Fruit fly (Drosophila melanogaster) whole organism, embryonic: ENCODE results near the gene CG43800.

ENCODE experiments used
- ATbp ChIP-seq: fragments of 200-800 bp; sonication (Bioruptor generic); optimal IDR thresholded peaks from 2 replicates; lab custom pipeline; 2017; ENCODE audit warnings: missing biosample characterization, mild to moderate bottlenecking, missing genetic modification characterization, missing genetic modification reagents
- Aef1 ChIP-seq: fragments of 200-800 bp; sonication (Bioruptor generic); IDR thresholded peaks from 3 replicates; pipeline ENCODE4 v1.3.6; 2022; ENCODE audit warnings: missing biosample characterization, missing genetic modification characterization
- CG10147 ChIP-seq: fragments of 200-800 bp; sonication (Bioruptor generic); optimal IDR thresholded peaks from 2 replicates; lab custom pipeline; 2019; ENCODE audit warnings: missing biosample characterization, mild to moderate bottlenecking, missing genetic modification characterization, moderate library complexity
- CG11085 ChIP-seq: fragments of 200-800 bp; sonication (Bioruptor generic); IDR thresholded peaks from 2 replicates; pipeline ENCODE4 v1.3.6; 2022; ENCODE audit warnings: missing biosample characterization, missing genetic modification characterization
- CG11247 ChIP-seq: fragments of 200-800 bp; sonication (Bioruptor generic); IDR thresholded peaks from 2 replicates; pipeline ENCODE4 v1.3.6; 2022; ENCODE audit warnings: missing biosample characterization, missing genetic modification characterization
- CG11398 ChIP-seq: fragments of 200-800 bp; sonication (Bioruptor generic); optimal IDR thresholded peaks from 2 replicates; lab custom pipeline; 2016; ENCODE audit warnings: missing biosample characterization, missing genetic modification characterization
- CG12236 ChIP-seq: fragments of 200-800 bp; sonication (Bioruptor generic); optimal IDR thresholded peaks from 2 replicates; lab custom pipeline; 2016; ENCODE audit warnings: missing biosample characterization, missing genetic modification characterization
- CG14050 ChIP-seq: fragments of 200-800 bp; sonication (Bioruptor generic); IDR thresholded peaks from 3 replicates; pipeline ENCODE4 v1.3.6; 2022; ENCODE audit warnings: missing biosample characterization, missing genetic modification characterization
- CG14710 ChIP-seq: fragments of 200-800 bp; sonication (Bioruptor generic); optimal IDR thresholded peaks from 3 replicates; lab custom pipeline; 2019; ENCODE audit warnings: missing biosample characterization, mild to moderate bottlenecking, missing genetic modification characterization, moderate library complexity
- CG14965 ChIP-seq: fragments of 200-800 bp; sonication (Bioruptor generic); optimal IDR thresholded peaks from 2 replicates; lab custom pipeline; 2016; ENCODE audit warnings: missing biosample characterization, missing genetic modification characterization, borderline replicate concordance
- CG1647 ChIP-seq: fragments of 200-800 bp; sonication (Bioruptor generic); optimal IDR thresholded peaks from 3 replicates; lab custom pipeline; 2016; ENCODE audit warnings: missing biosample characterization, missing genetic modification characterization
- CG1792 ChIP-seq: fragments of 200-800 bp; sonication (Bioruptor generic); optimal IDR thresholded peaks from 2 replicates; lab custom pipeline; 2016; ENCODE audit warnings: missing biosample characterization, missing genetic modification characterization
- CG18599 ChIP-seq: fragments of 200-800 bp; sonication (Bioruptor generic); optimal IDR thresholded peaks from 3 replicates; lab custom pipeline; 2017; ENCODE audit warnings: missing biosample characterization, missing genetic modification characterization, mild to moderate bottlenecking, moderate library complexity, missing genetic modification reagents
- CG34224 ChIP-seq: fragments of 200-800 bp; sonication (Bioruptor generic); IDR thresholded peaks from 3 replicates; pipeline ENCODE4 v1.3.6; 2022; ENCODE audit warnings: missing biosample characterization, missing genetic modification characterization; ENCODE audit not compliant: partially characterized antibody
- CG5180 ChIP-seq: fragments of 200-800 bp; sonication (Bioruptor generic); optimal IDR thresholded peaks from 3 replicates; lab custom pipeline; 2017; ENCODE audit warnings: missing biosample characterization, missing genetic modification characterization, mild to moderate bottlenecking, moderate library complexity, missing genetic modification reagents
- CG6683 ChIP-seq: fragments of 200-800 bp; sonication (Bioruptor generic); optimal IDR thresholded peaks from 2 replicates; lab custom pipeline; 2017; ENCODE audit warnings: missing biosample characterization, mild to moderate bottlenecking, missing genetic modification characterization, missing genetic modification reagents
- CG6765 ChIP-seq: fragments of 200-800 bp; sonication (Bioruptor generic); optimal IDR thresholded peaks from 3 replicates; lab custom pipeline; 2017; ENCODE audit warnings: missing biosample characterization, mild to moderate bottlenecking, missing genetic modification characterization
- CG8089 ChIP-seq: fragments of 200-800 bp; sonication (Bioruptor generic); optimal IDR thresholded peaks from 3 replicates; lab custom pipeline; 2016; ENCODE audit warnings: missing biosample characterization, missing genetic modification characterization
- CG8290 ChIP-seq, 3 experiments: fragments of 200-800 bp; sonication (Bioruptor generic); optimal IDR thresholded peaks; 2 replicates each; lab custom pipeline; 2016 to 2019; ENCODE audit warnings: missing biosample characterization in 3 of 3, missing genetic modification characterization in 3 of 3, mild to moderate bottlenecking in 2 of 3, moderate library complexity in 1 of 3
- CG9437 ChIP-seq: fragments of 200-800 bp; sonication (Bioruptor generic); optimal IDR thresholded peaks from 2 replicates; lab custom pipeline; 2018; ENCODE audit warnings: missing biosample characterization, mild to moderate bottlenecking, missing genetic modification characterization
- CG9609 ChIP-seq: fragments of 200-800 bp; sonication (Bioruptor generic); optimal IDR thresholded peaks from 3 replicates; lab custom pipeline; 2016; ENCODE audit warnings: missing biosample characterization, missing genetic modification characterization
- CTCF ChIP-seq: fragments of 200-800 bp; sonication (Bioruptor generic); optimal IDR thresholded peaks from 2 replicates; lab custom pipeline; 2017; ENCODE audit warnings: missing biosample characterization, mild to moderate bottlenecking, missing genetic modification characterization, moderate library complexity
- D ChIP-seq, 2 experiments: fragments of 200-800 bp in 1 of 2; fragments of >200 bp in 1 of 2; sonication (Bioruptor generic) in 1 of 2; optimal IDR thresholded peaks; 2 replicates in 1 of 2; 3 replicates in 1 of 2; lab custom pipeline; 2017; ENCODE audit warnings: mild to moderate bottlenecking in 1 of 2, missing biosample characterization in 1 of 2, missing genetic modification characterization in 1 of 2, missing genetic modification reagents in 1 of 2
- Deaf1 ChIP-seq: fragments of 200-800 bp; optimal IDR thresholded peaks from 3 replicates; lab custom pipeline; 2019; ENCODE audit warnings: missing biosample characterization, mild to moderate bottlenecking, missing genetic modification characterization, moderate library complexity
- Dfd ChIP-seq, 2 experiments: fragments of >200 bp; optimal IDR thresholded peaks; 2 replicates each; lab custom pipeline; 2017; ENCODE audit warnings: missing biosample characterization in 2 of 2, missing genetic modification characterization in 2 of 2
- MBD-R2 ChIP-seq: fragments of 200-800 bp; sonication (Bioruptor generic); IDR thresholded peaks from 2 replicates; pipeline ENCODE4 v1.3.6; 2022; ENCODE audit warnings: missing biosample characterization, missing genetic modification characterization
- Max ChIP-seq: fragments of 200-800 bp; sonication (Bioruptor generic); optimal IDR thresholded peaks from 2 replicates; lab custom pipeline; 2016; ENCODE audit warnings: missing biosample characterization, mild to moderate bottlenecking, missing genetic modification characterization
- Meics ChIP-seq: fragments of 200-800 bp; sonication (Bioruptor generic); optimal IDR thresholded peaks from 2 replicates; lab custom pipeline; 2017; ENCODE audit warnings: missing biosample characterization, mild to moderate bottlenecking, missing genetic modification characterization
- Side ChIP-seq: fragments of 200-800 bp; sonication (Bioruptor generic); optimal IDR thresholded peaks from 2 replicates; lab custom pipeline; 2016; ENCODE audit warnings: missing biosample characterization, missing genetic modification characterization
- aop ChIP-seq: fragments of 200-800 bp; sonication (Bioruptor generic); IDR thresholded peaks from 2 replicates; pipeline ENCODE4 v1.3.6; 2022; ENCODE audit warnings: missing biosample characterization, missing genetic modification characterization
- az2 ChIP-seq: fragments of 200-800 bp; sonication (Bioruptor generic); optimal IDR thresholded peaks from 3 replicates; lab custom pipeline; 2016; ENCODE audit warnings: missing biosample characterization, missing genetic modification characterization
- bowl ChIP-seq: fragments of 200-800 bp; sonication (Bioruptor generic); IDR thresholded peaks from 2 replicates; pipeline ENCODE4 v1.3.6; 2022; ENCODE audit warnings: missing biosample characterization, missing genetic modification characterization
- cato ChIP-seq: fragments of 200-800 bp; sonication (Bioruptor generic); optimal IDR thresholded peaks from 2 replicates; lab custom pipeline; 2016; ENCODE audit warnings: missing biosample characterization, missing genetic modification characterization, borderline replicate concordance
- chn ChIP-seq: fragments of 200-800 bp; sonication (Bioruptor generic); optimal IDR thresholded peaks from 2 replicates; lab custom pipeline; 2016; ENCODE audit warnings: missing biosample characterization, missing genetic modification characterization
- ci ChIP-seq: fragments of 200-800 bp; sonication (Bioruptor generic); IDR thresholded peaks from 3 replicates; pipeline ENCODE4 v1.3.6; 2022; ENCODE audit warnings: missing biosample characterization, missing genetic modification characterization
- emc ChIP-seq: fragments of 200-800 bp; sonication (Bioruptor generic); optimal IDR thresholded peaks from 2 replicates; lab custom pipeline; 2016; ENCODE audit warnings: missing biosample characterization, missing genetic modification characterization
- fd64A ChIP-seq: fragments of 200-800 bp; sonication (Bioruptor generic); optimal IDR thresholded peaks from 3 replicates; lab custom pipeline; 2018; ENCODE audit warnings: missing biosample characterization, mild to moderate bottlenecking, missing genetic modification characterization
- fru ChIP-seq: fragments of >200 bp; optimal IDR thresholded peaks from 2 replicates; lab custom pipeline; 2017
- gsb ChIP-seq: fragments of 200-800 bp; sonication (Bioruptor generic); IDR thresholded peaks from 2 replicates; pipeline ENCODE4 v1.3.6; 2022; ENCODE audit warnings: missing biosample characterization, missing genetic modification characterization
- hkb ChIP-seq, 2 experiments: fragments of 200-800 bp in 1 of 2; fragments of >200 bp in 1 of 2; sonication (Bioruptor generic) in 1 of 2; IDR thresholded peaks in 1 of 2; optimal IDR thresholded peaks in 1 of 2; 2 replicates each; pipeline versions ENCODE4 v1.3.6 to Lab custom; 2017 to 2022; ENCODE audit warnings: missing biosample characterization in 1 of 2, missing genetic modification characterization in 1 of 2
- phol ChIP-seq: fragments of 200-800 bp; sonication (Bioruptor generic); optimal IDR thresholded peaks from 3 replicates; lab custom pipeline; 2018; ENCODE audit warnings: missing biosample characterization, mild to moderate bottlenecking, missing genetic modification characterization, moderate library complexity
- pum ChIP-seq: fragments of 200-800 bp; sonication (Bioruptor generic); optimal IDR thresholded peaks from 2 replicates; lab custom pipeline; 2016; ENCODE audit warnings: missing biosample characterization, missing genetic modification characterization
- pzg ChIP-seq: fragments of 200-800 bp; sonication (Bioruptor generic); optimal IDR thresholded peaks from 3 replicates; lab custom pipeline; 2018; ENCODE audit warnings: missing biosample characterization, mild to moderate bottlenecking, missing genetic modification characterization, moderate library complexity
- sc ChIP-seq, 3 experiments: fragments of >200 bp in 2 of 3; fragments of 200-800 bp in 1 of 3; sonication (Bioruptor generic) in 1 of 3; optimal IDR thresholded peaks; 2 replicates in 2 of 3; 3 replicates in 1 of 3; lab custom pipeline; 2017; ENCODE audit warnings: mild to moderate bottlenecking in 1 of 3, missing biosample characterization in 1 of 3, missing genetic modification characterization in 1 of 3, missing genetic modification reagents in 1 of 3
- sens ChIP-seq: fragments of 200-800 bp; sonication (Bioruptor generic); peaks from one replicate; lab custom pipeline; 2016; ENCODE audit warnings: missing biosample characterization, missing genetic modification characterization
- tx ChIP-seq: fragments of 200-800 bp; sonication (Bioruptor generic); optimal IDR thresholded peaks from 2 replicates; lab custom pipeline; 2016; ENCODE audit warnings: missing biosample characterization, missing genetic modification characterization
- zen2 ChIP-seq: fragments of 200-800 bp; sonication (Bioruptor generic); IDR thresholded peaks from 3 replicates; pipeline ENCODE4 v1.3.6; 2022; ENCODE audit warnings: missing biosample characterization, missing genetic modification characterization; ENCODE audit not compliant: partially characterized antibody
- zf30C ChIP-seq: fragments of 200-800 bp; sonication (Bioruptor generic); optimal IDR thresholded peaks from 3 replicates; lab custom pipeline; 2018; ENCODE audit warnings: missing biosample characterization, mild to moderate bottlenecking, missing genetic modification characterization
- zfh1 ChIP-seq: fragments of 200-800 bp; sonication (Bioruptor generic); IDR thresholded peaks from 3 replicates; pipeline ENCODE4 v1.3.6; 2022; ENCODE audit warnings: missing biosample characterization, missing genetic modification characterization

CG43800 gene

dm6 chr2L:7219650-7220267 lies 12.9 kb downstream of the CG43800 start, which contains the start of gene CG13784 (continued):
- TF ChIP-seq cato (GFP tag; lab: Kevin White, UChicago), result no peak
- peak; percentile 26 for TF ChIP-seq Meics
- no peak for TF ChIP-seq zfh1 (GFP tag; lab: Robert Waterston, UW)
- peak; percentile 10 for TF ChIP-seq CG11398 (GFP tag; lab: Kevin White, UChicago)
- no peak for TF ChIP-seq zf30C (GFP tag; lab: Kevin White, UChicago)
- no peak for TF ChIP-seq Side (GFP tag; lab: Kevin White, UChicago)
- no peak for TF ChIP-seq CTCF (GFP tag; lab: Kevin White, UChicago)
- TF ChIP-seq MBD-R2 (GFP tag; lab: Robert Waterston, UW), result peak; percentile 48
- peak; percentile 33 for TF ChIP-seq CG6765
- TF ChIP-seq CG9437 (GFP tag; lab: Kevin White, UChicago), result no peak
- TF ChIP-seq CG1647, result peak; percentile 22
- TF ChIP-seq fru (lab: Kevin White, UChicago), result no peak
- TF ChIP-seq Deaf1 (tag; lab: Kevin White, UChicago), result no peak
- no peak for TF ChIP-seq CG8089 (GFP tag; lab: Kevin White, UChicago)
- TF ChIP-seq CG8290 (GFP tag; optimal IDR thresholded peaks at IDR 0.05; lab: Kevin White, UChicago), result peak; percentile 62
- peak; percentile 27 to 94 for TF ChIP-seq CG8290 (tag; optimal IDR thresholded peaks at IDR 0.05; lab: Kevin White, UChicago)
- TF ChIP-seq pum (GFP tag; lab: Kevin White, UChicago), result no peak
- no peak for TF ChIP-seq CG10147 (GFP tag; lab: Kevin White, UChicago)
- TF ChIP-seq sc (optimal IDR thresholded peaks at IDR 0.05; lab: Kevin White, UChicago), result no peak
- no peak for TF ChIP-seq sc (GFP tag; optimal IDR thresholded peaks at IDR 0.05; lab: Kevin White, UChicago)
- TF ChIP-seq CG14710 (tag; lab: Kevin White, UChicago), result peak; percentile 52
- no peak for TF ChIP-seq az2 (GFP tag; lab: Kevin White, UChicago)
- no peak for TF ChIP-seq CG12236
- TF ChIP-seq phol (tag; lab: Kevin White, UChicago), result peak; percentile 52
- peak; percentile 52; the same call in 1 of the 3 replicates for TF ChIP-seq ci
- TF ChIP-seq CG18599 (GFP tag; lab: Kevin White, UChicago), result peak; percentile 43
- TF ChIP-seq tx (GFP tag; lab: Kevin White, UChicago), result no peak
- no peak for TF ChIP-seq CG5180 (GFP tag; lab: Kevin White, UChicago)
- no peak for TF ChIP-seq zen2 (GFP tag; lab: Robert Waterston, UW)
- TF ChIP-seq hkb (optimal IDR thresholded peaks at IDR 0.05; lab: Kevin White, UChicago), result no peak
- peak; percentile 38; the same call in 1 of the 2 replicates for TF ChIP-seq hkb (GFP tag; IDR thresholded peaks at IDR 0.05; lab: Robert Waterston, UW)
- TF ChIP-seq Aef1 (GFP tag; lab: Robert Waterston, UW), result peak; percentile 70
- peak; percentile 19 for TF ChIP-seq chn (GFP tag; lab: Kevin White, UChicago)
- TF ChIP-seq CG6683 (GFP tag; lab: Kevin White, UChicago), result peak; percentile 33
- peak; percentile 94 for TF ChIP-seq pzg (GFP tag; lab: Kevin White, UChicago)
- no peak for TF ChIP-seq CG9609 (GFP tag; lab: Kevin White, UChicago)
- TF ChIP-seq Max (GFP tag; lab: Kevin White, UChicago), result peak; percentile 37
- TF ChIP-seq CG1792 (GFP tag; lab: Kevin White, UChicago), result no peak
- TF ChIP-seq CG34224, result no peak
- TF ChIP-seq fd64A (GFP tag; lab: Kevin White, UChicago), result no peak
- no peak for TF ChIP-seq CG11247 (GFP tag; lab: Robert Waterston, UW)
- TF ChIP-seq CG14965 (GFP tag; lab: Kevin White, UChicago), result no peak
- no peak for TF ChIP-seq ATbp (GFP tag; lab: Kevin White, UChicago)
- no peak for TF ChIP-seq aop
- TF ChIP-seq CG14050, result no peak
- TF ChIP-seq Dfd (GFP tag; optimal IDR thresholded peaks at IDR 0.05; lab: Kevin White, UChicago), result no peak
- TF ChIP-seq gsb (GFP tag; lab: Robert Waterston, UW), result no peak
- no peak for TF ChIP-seq D (optimal IDR thresholded peaks at IDR 0.05; lab: Kevin White, UChicago)
- no peak for TF ChIP-seq D (GFP tag; optimal IDR thresholded peaks at IDR 0.05; lab: Kevin White, UChicago)
- no peak for TF ChIP-seq bowl (GFP tag; lab: Robert Waterston, UW)
- TF ChIP-seq CG11085 (GFP tag; lab: Robert Waterston, UW), result no peak
- TF ChIP-seq emc (GFP tag; lab: Kevin White, UChicago), result peak; percentile 30
- TF ChIP-seq sens (GFP tag; lab: Kevin White, UChicago), result peak; percentile 84
